Worm (Caenorhabditis elegans): ENCODE measurements around the gene K08D8.9.

DNA sequence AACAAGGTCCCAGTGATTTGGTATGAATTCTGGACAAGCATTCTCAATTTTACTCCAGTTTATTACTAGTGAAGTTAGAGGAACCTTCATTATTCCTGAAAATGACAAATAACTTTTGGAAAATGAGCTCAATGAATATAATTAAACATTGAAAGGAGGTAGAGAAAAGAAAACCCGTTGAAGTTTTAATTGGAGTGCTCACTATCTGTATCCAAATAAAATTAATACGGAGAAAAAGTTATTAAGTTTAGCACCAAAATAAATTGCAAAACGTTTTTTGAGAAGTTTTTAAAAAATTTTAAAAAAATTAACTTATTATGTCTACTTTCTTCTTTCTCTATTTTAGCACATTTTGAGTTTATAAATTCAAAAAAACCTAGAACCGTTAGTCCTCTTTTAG lies 47.0 kb downstream of the K08D8.9 start, which contains the start of gene F55G11.1:
- TF ChIP-seq aly-2 (tag; optimal IDR thresholded peaks at IDR 0.05) (no peak), fos-1 (tag; optimal IDR thresholded peaks at IDR 0.05) (no peak), R02D3.7 (tag; optimal IDR thresholded peaks at IDR 0.05) (no peak), nhr-12 (tag; optimal IDR thresholded peaks at IDR 0.05) (no peak), ceh-16 (tag; optimal IDR thresholded peaks at IDR 0.05) (no peak), nhr-23 (tag; optimal IDR thresholded peaks at IDR 0.05) (no peak), nhr-237 (tag; optimal IDR thresholded peaks at IDR 0.05) (no peak), pqm-1 (tag; optimal IDR thresholded peaks at IDR 0.05) (no peak), nfya-1 (tag; optimal IDR thresholded peaks at IDR 0.05; ENCODE audit: insufficient read depth) (no peak), nhr-28 (tag; optimal IDR thresholded peaks at IDR 0.05) (no peak), elt-1 (tag; optimal IDR thresholded peaks at IDR 0.05) (no peak)
